Fruit fly (Drosophila melanogaster) whole organism, pupa: Measurements from ENCODE around the gene CG14915.
A peak's percentile ranks its signal among the peaks of the same experiment; 100 is the strongest.

ENCODE experiments used
- CG10348 ChIP-seq: fragments of 200-800 bp; sonication (Bioruptor generic); IDR thresholded peaks from 2 replicates; pipeline ENCODE4 v1.3.6; 2022; ENCODE audit warnings: missing biosample characterization, missing genetic modification characterization
- CG12605 ChIP-seq: fragments of 200-800 bp; sonication (Bioruptor generic); IDR thresholded peaks from 2 replicates; pipeline ENCODE4 v1.3.6; 2022; ENCODE audit warnings: missing biosample characterization, missing genetic modification characterization
- CG13204 ChIP-seq: fragments of 200-800 bp; sonication (Bioruptor generic); optimal IDR thresholded peaks from 2 replicates; lab custom pipeline; 2018; ENCODE audit warnings: missing biosample characterization, mild to moderate bottlenecking, missing genetic modification characterization, moderate library complexity
- CG14655 ChIP-seq: fragments of 200-800 bp; sonication (Bioruptor generic); optimal IDR thresholded peaks from 3 replicates; lab custom pipeline; 2017; ENCODE audit warnings: mild to moderate bottlenecking, missing biosample characterization, missing genetic modification reagents, missing genetic modification characterization
- CG15710 ChIP-seq: fragments of 200-800 bp; sonication (Bioruptor generic); optimal IDR thresholded peaks from 2 replicates; lab custom pipeline; 2018; ENCODE audit warnings: missing biosample characterization, mild to moderate bottlenecking, missing genetic modification characterization, moderate library complexity
- CG17806 ChIP-seq: fragments of 200-800 bp; sonication (Bioruptor generic); optimal IDR thresholded peaks from 2 replicates; lab custom pipeline; 2018; ENCODE audit warnings: missing biosample characterization, mild to moderate bottlenecking, missing genetic modification characterization, moderate library complexity
- CG32121 ChIP-seq: fragments of 200-800 bp; sonication (Bioruptor generic); IDR thresholded peaks from 2 replicates; pipeline ENCODE4 v1.3.6; 2022; ENCODE audit warnings: missing biosample characterization, missing genetic modification characterization
- CG34367 ChIP-seq: fragments of 200-800 bp; sonication (Bioruptor generic); optimal IDR thresholded peaks from 2 replicates; lab custom pipeline; 2018; ENCODE audit warnings: missing biosample characterization, mild to moderate bottlenecking, missing genetic modification characterization
- CG4496 ChIP-seq: fragments of 200-800 bp; sonication (Bioruptor generic); IDR thresholded peaks from 3 replicates; pipeline ENCODE4 v1.3.6; 2022; ENCODE audit warnings: missing biosample characterization, missing genetic modification characterization
- CG8159 ChIP-seq: fragments of 200-800 bp; sonication (Bioruptor generic); optimal IDR thresholded peaks from 3 replicates; lab custom pipeline; 2018; ENCODE audit warnings: missing biosample characterization, mild to moderate bottlenecking, missing genetic modification characterization, moderate library complexity
- CG8301 ChIP-seq: fragments of 200-800 bp; sonication (Bioruptor generic); optimal IDR thresholded peaks from 2 replicates; lab custom pipeline; 2018; ENCODE audit warnings: missing biosample characterization, mild to moderate bottlenecking, missing genetic modification characterization
- CG9948 ChIP-seq: fragments of 200-800 bp; sonication (Bioruptor generic); optimal IDR thresholded peaks from 2 replicates; lab custom pipeline; 2018; ENCODE audit warnings: missing biosample characterization, mild to moderate bottlenecking, missing genetic modification characterization, moderate library complexity
- D1 ChIP-seq: fragments of 200-800 bp; sonication (Bioruptor generic); optimal IDR thresholded peaks from 2 replicates; lab custom pipeline; 2018; ENCODE audit warnings: missing biosample characterization, mild to moderate bottlenecking, missing genetic modification characterization, moderate library complexity
- EcR ChIP-seq: fragments of 200-800 bp; sonication (Bioruptor generic); optimal IDR thresholded peaks from 3 replicates; lab custom pipeline; 2019; ENCODE audit warnings: missing biosample characterization, missing genetic modification characterization, mild to moderate bottlenecking, moderate library complexity, missing genetic modification reagents
- Ets98B ChIP-seq: fragments of 200-800 bp; sonication (Bioruptor generic); IDR thresholded peaks from 2 replicates; pipeline ENCODE4 v1.3.6; 2022; ENCODE audit warnings: missing biosample characterization, missing genetic modification characterization
- Pif1A ChIP-seq: fragments of 200-800 bp; sonication (Bioruptor generic); optimal IDR thresholded peaks from 3 replicates; lab custom pipeline; 2016; ENCODE audit warnings: missing biosample characterization, missing genetic modification characterization
- Pif1B ChIP-seq: fragments of 200-800 bp; sonication (Bioruptor generic); optimal IDR thresholded peaks from 3 replicates; lab custom pipeline; 2016; ENCODE audit warnings: missing biosample characterization, missing genetic modification characterization
- Snoo ChIP-seq: fragments of 200-800 bp; sonication (Bioruptor generic); optimal IDR thresholded peaks from 3 replicates; lab custom pipeline; 2017; ENCODE audit warnings: missing biosample characterization, mild to moderate bottlenecking, missing genetic modification characterization, inconsistent platforms
- fd96Ca ChIP-seq: fragments of 200-800 bp; sonication (Bioruptor generic); IDR thresholded peaks from 3 replicates; pipeline ENCODE4 v1.3.6; 2022; ENCODE audit warnings: missing biosample characterization, missing genetic modification characterization
- gl ChIP-seq: fragments of 200-800 bp; sonication (Bioruptor generic); optimal IDR thresholded peaks from 2 replicates; lab custom pipeline; 2018; ENCODE audit warnings: missing biosample characterization, mild to moderate bottlenecking, missing genetic modification characterization
- rn ChIP-seq: fragments of 200-800 bp; sonication (Bioruptor generic); IDR thresholded peaks from 2 replicates; pipeline ENCODE4 v1.3.6; 2022; ENCODE audit warnings: missing biosample characterization, missing genetic modification characterization

CG14915 gene

DNA sequence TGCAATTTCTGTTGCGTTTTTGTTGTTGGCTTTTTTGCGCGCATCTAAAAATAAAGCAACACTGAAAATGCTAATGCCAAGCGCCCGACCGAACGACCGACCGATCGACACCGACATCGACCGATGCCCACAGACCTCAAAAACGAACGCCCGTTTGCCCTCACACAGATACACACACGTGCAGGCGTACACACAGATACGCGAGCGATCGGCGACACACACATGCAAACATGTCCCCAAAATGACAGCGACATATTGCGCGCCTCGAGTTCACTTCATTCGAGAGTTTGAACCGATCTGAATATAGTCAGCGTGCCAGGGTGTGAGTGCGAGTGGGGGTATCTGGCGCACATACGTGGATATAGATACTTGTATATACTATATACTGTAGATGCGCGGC is 9.7 kb upstream of the CG14915 start:
- TF ChIP-seq CG32121 (GFP tag; lab: Robert Waterston, UW), result no peak
- TF ChIP-seq CG13204 (GFP tag; lab: Kevin White, UChicago), result peak; percentile 52
- TF ChIP-seq Ets98B, result peak; percentile 14; the same call in 1 of the 2 replicates
- no peak for TF ChIP-seq Snoo (tag; lab: Kevin White, UChicago)
- TF ChIP-seq CG8159 (tag; lab: Kevin White, UChicago), result no peak
- TF ChIP-seq fd96Ca (GFP tag; lab: Robert Waterston, UW), result no peak
- no peak for TF ChIP-seq CG34367
- no peak for TF ChIP-seq CG4496
- TF ChIP-seq rn (GFP tag; lab: Robert Waterston, UW), result no peak
- no peak for TF ChIP-seq CG8301 (tag; lab: Kevin White, UChicago)
- no peak for TF ChIP-seq CG12605
- no peak for TF ChIP-seq CG17806 (tag; lab: Kevin White, UChicago)
- no peak for TF ChIP-seq Pif1A (GFP tag; lab: Kevin White, UChicago)
- peak; percentile 71 for TF ChIP-seq EcR (GFP tag; lab: Kevin White, UChicago)
- no peak for TF ChIP-seq CG15710
- no peak for TF ChIP-seq Pif1B (GFP tag; lab: Kevin White, UChicago)
- no peak for TF ChIP-seq D1 (tag; lab: Kevin White, UChicago)
- TF ChIP-seq CG14655 (GFP tag; lab: Kevin White, UChicago), result no peak
- TF ChIP-seq CG10348 (GFP tag; lab: Robert Waterston, UW), result no peak
- no peak for TF ChIP-seq gl (tag; lab: Kevin White, UChicago)
- TF ChIP-seq CG9948 (tag; lab: Kevin White, UChicago), result no peak

DNA sequence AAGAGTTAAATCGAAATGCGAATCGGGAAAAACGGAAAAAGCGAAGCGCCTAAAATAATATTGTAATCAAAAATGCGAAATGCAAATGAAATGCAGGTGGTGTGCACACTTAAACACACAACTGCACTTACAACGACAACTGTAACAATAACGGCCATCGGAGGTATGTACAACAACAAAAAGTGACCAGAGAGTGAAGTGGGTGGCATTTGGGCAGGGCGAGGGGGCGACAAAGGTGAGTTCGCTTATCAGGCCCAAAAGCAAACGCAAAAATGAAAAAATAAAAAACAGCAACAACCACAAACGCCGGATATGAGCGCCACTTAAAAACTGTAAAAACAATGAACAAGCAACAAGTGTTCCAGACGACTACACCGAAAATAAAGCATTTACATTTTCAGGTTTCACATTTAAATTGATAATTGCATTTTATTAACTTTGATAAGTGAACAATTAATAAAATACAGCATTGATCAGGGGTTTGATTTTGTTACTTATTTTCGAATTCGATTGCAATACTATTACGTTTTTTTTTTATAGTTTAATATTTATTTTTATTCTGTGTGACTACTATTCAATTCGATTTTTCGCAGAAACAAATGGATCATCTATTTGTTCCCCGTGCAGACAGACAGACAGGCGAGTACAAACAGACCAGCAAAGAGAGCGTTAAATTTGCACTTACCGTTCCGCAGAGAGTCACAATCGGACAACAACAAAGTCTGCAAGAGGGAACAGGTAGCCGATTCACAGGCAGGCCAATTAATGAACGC is 5.5 kb upstream of the CG14915 start:
- TF ChIP-seq CG14655 (GFP tag; lab: Kevin White, UChicago) (peak; percentile 39), D1 (tag; lab: Kevin White, UChicago) (no peak), Snoo (tag; lab: Kevin White, UChicago) (peak; percentile 61), CG17806 (tag; lab: Kevin White, UChicago) (peak; percentile 34), Ets98B (peak; percentile 66), rn (GFP tag; lab: Robert Waterston, UW) (no peak), CG32121 (GFP tag; lab: Robert Waterston, UW) (peak; percentile 70), Pif1A (GFP tag; lab: Kevin White, UChicago) (peak; percentile 24), CG9948 (tag; lab: Kevin White, UChicago) (peak; percentile 51), EcR (GFP tag; lab: Kevin White, UChicago) (no peak), CG34367 (peak; percentile 27), CG15710 (peak; percentile 62), Pif1B (GFP tag; lab: Kevin White, UChicago) (peak; percentile 53), CG12605 (peak; percentile 71), CG10348 (GFP tag; lab: Robert Waterston, UW) (no peak), CG8159 (tag; lab: Kevin White, UChicago) (peak; percentile 63), CG13204 (GFP tag; lab: Kevin White, UChicago) (no peak), CG8301 (tag; lab: Kevin White, UChicago) (peak; percentile 28), gl (tag; lab: Kevin White, UChicago) (no peak), CG4496 (peak; percentile 74; the same call in 2 of the 3 replicates), fd96Ca (GFP tag; lab: Robert Waterston, UW) (no peak)

DNA sequence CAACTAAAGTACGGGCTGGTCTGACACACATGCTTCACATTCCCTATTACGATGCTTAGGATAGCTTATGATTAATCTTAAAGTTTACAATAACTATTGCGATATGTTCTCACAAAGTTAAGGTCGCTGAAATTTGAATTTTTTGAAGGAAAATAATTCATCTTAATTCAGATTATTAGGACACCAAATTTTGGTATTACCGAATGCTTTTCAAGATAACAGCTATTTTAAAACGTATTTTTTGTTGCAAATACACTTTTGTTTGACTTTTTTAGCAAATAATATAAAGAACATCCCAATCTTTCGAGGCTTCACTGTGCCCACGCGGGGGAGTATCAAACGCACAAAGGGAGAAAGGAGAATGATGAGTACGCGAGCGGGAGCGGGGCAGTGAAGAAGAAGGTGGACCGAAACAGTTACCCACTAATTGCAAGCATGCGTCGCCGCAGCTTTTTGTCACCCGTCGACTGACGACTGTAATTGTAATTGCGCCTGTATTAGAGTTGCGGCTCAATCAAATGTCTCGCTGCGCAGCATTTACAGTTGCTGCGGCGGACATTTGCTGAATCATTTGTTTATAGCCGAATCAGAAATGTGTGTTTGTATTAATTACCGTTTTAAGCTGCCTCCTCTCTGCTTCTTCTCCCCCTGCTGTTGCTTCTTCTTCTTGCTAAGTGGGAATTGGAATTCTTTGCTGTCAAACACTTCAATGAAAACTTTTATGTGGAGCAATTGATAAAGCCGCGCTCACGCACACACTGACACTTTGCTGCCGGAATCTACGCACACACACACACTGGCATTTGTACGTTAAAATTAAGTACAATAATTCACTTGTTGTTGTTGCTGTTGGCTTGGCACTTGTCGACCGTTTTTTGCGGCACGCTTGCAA is 4.6 kb upstream of the CG14915 start:
- peak; percentile 51 for TF ChIP-seq CG14655 (GFP tag; lab: Kevin White, UChicago)
- peak; percentile 11 for TF ChIP-seq D1 (tag; lab: Kevin White, UChicago)
- peak; percentile 51; the same call in 2 of the 3 replicates for TF ChIP-seq CG4496
- TF ChIP-seq CG12605, result no peak
- peak; percentile 36 for TF ChIP-seq CG15710
- TF ChIP-seq CG9948 (tag; lab: Kevin White, UChicago), result peak; percentile 42
- TF ChIP-seq CG17806 (tag; lab: Kevin White, UChicago), result peak; percentile 15
- TF ChIP-seq Pif1A (GFP tag; lab: Kevin White, UChicago), result peak; percentile 64
- TF ChIP-seq fd96Ca (GFP tag; lab: Robert Waterston, UW), result no peak
- TF ChIP-seq CG13204 (GFP tag; lab: Kevin White, UChicago), result no peak
- no peak for TF ChIP-seq Pif1B (GFP tag; lab: Kevin White, UChicago)
- TF ChIP-seq Ets98B, result peak; percentile 26; the same call in 1 of the 2 replicates
- no peak for TF ChIP-seq gl (tag; lab: Kevin White, UChicago)
- peak; percentile 48 for TF ChIP-seq CG8159 (tag; lab: Kevin White, UChicago)
- TF ChIP-seq Snoo (tag; lab: Kevin White, UChicago), result peak; percentile 40
- TF ChIP-seq CG32121 (GFP tag; lab: Robert Waterston, UW), result 0 out of 2 replicates have a peak, but pooled peaks have one; percentile 55
- TF ChIP-seq CG8301 (tag; lab: Kevin White, UChicago), result peak; percentile 36

DNA sequence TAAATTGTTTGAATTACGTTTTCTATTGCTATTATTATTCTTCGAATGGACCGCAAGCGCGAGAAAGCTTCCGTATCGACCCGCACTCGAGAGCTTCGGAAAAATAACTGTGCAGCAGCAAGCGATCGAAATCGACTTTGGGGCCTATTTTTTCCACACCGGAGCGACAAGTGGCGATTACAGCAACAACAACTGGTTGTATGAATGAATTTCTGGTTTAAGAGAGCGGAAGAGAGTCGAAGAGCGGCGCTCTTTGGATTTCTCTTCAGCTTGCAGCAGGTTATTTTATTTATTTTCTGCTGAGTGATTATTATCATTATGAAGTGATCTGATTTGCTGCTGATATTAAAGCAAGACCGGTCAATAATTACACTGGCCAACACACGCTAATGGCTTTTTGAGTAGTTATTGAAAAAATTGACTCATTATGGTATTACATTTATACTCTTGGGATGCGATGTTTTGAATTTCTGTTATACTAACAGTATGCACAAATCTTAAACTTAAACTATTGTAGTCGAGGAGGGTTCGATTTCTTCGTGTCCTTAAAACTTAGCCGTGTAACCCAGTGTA is 3.9 kb upstream of the CG14915 start, which contains the start of gene Samuel:
Gene Samuel, minus strand, starts transcription at position 112 of the 573 bp plus-strand sequence.
- TF ChIP-seq CG14655 (GFP tag; lab: Kevin White, UChicago), result peak; percentile 59
- TF ChIP-seq CG17806 (tag; lab: Kevin White, UChicago), result peak; percentile 57
- TF ChIP-seq rn (GFP tag; lab: Robert Waterston, UW), result no peak
- TF ChIP-seq gl (tag; lab: Kevin White, UChicago), result peak; percentile 50
- 0 out of 2 replicates have a peak, but pooled peaks have one; percentile 19 for TF ChIP-seq CG32121 (GFP tag; lab: Robert Waterston, UW)
- TF ChIP-seq CG13204 (GFP tag; lab: Kevin White, UChicago), result peak; percentile 54
- TF ChIP-seq CG34367, result peak; percentile 43
- TF ChIP-seq CG12605, result peak; percentile 84
- peak; percentile 73 for TF ChIP-seq Ets98B
- TF ChIP-seq Pif1A (GFP tag; lab: Kevin White, UChicago), result peak; percentile 58
- peak; percentile 58 for TF ChIP-seq EcR (GFP tag; lab: Kevin White, UChicago)
- TF ChIP-seq CG10348 (GFP tag; lab: Robert Waterston, UW), result no peak
- TF ChIP-seq CG8301 (tag; lab: Kevin White, UChicago), result peak; percentile 50
- peak; percentile 68 for TF ChIP-seq CG8159 (tag; lab: Kevin White, UChicago)
- TF ChIP-seq CG15710, result peak; percentile 49
- peak; percentile 31 for TF ChIP-seq D1 (tag; lab: Kevin White, UChicago)
- TF ChIP-seq Pif1B (GFP tag; lab: Kevin White, UChicago), result peak; percentile 70
- no peak; the same call in 2 of the 3 replicates for TF ChIP-seq fd96Ca (GFP tag; lab: Robert Waterston, UW)
- TF ChIP-seq Snoo (tag; lab: Kevin White, UChicago), result peak; percentile 38
- TF ChIP-seq CG4496, result peak; percentile 62; the same call in 1 of the 3 replicates
- TF ChIP-seq CG9948 (tag; lab: Kevin White, UChicago), result peak; percentile 18
